Fruit fly (Drosophila melanogaster): Measurements from ENCODE around the gene Coq8.

- TF ChIP-seq CTCF (optimal IDR thresholded peaks at IDR 0.05) (no peak), CG8478 (optimal IDR thresholded peaks at IDR 0.05) (no peak)
Measured at dm6 chrX:12869850-12870249, 31.1 kb downstream of the Coq8 start.

Data from S2 (cell line).